Fruit fly (Drosophila melanogaster) whole organism, embryonic: ENCODE results near the gene CG5080.

Source experiments
- Asciz ChIP-seq: fragments of 200-800 bp; sonication (Bioruptor generic); optimal IDR thresholded peaks from 2 replicates; lab custom pipeline; 2017; ENCODE audit warnings: missing biosample characterization, mild to moderate bottlenecking, missing genetic modification characterization, missing genetic modification reagents
- Atf6 ChIP-seq: fragments of 200-800 bp; sonication (Bioruptor generic); IDR thresholded peaks from 2 replicates; pipeline ENCODE4 v1.3.6; 2022; ENCODE audit warnings: missing biosample characterization, missing genetic modification characterization
- B-H1 ChIP-seq: fragments of 200-800 bp; sonication (Bioruptor generic); IDR thresholded peaks from 3 replicates; pipeline ENCODE4 v1.3.6; 2022; ENCODE audit warnings: missing biosample characterization, missing genetic modification characterization
- CG11085 ChIP-seq: fragments of 200-800 bp; sonication (Bioruptor generic); IDR thresholded peaks from 2 replicates; pipeline ENCODE4 v1.3.6; 2022; ENCODE audit warnings: missing biosample characterization, missing genetic modification characterization
- CG11696 ChIP-seq: fragments of 200-800 bp; sonication (Bioruptor generic); IDR thresholded peaks from 2 replicates; pipeline ENCODE4 v1.3.6; 2022; ENCODE audit warnings: missing biosample characterization, missing genetic modification characterization
- CG11723 ChIP-seq: fragments of 200-800 bp; sonication (Bioruptor generic); optimal IDR thresholded peaks from 2 replicates; lab custom pipeline; 2017; ENCODE audit warnings: missing biosample characterization, mild to moderate bottlenecking, missing genetic modification characterization
- CG13287 ChIP-seq: fragments of 200-800 bp; sonication (Bioruptor generic); IDR thresholded peaks from 2 replicates; pipeline ENCODE4 v1.3.6; 2022; ENCODE audit warnings: missing biosample characterization, missing genetic modification characterization; ENCODE audit not compliant: partially characterized antibody
- CG15269 ChIP-seq: fragments of 200-800 bp; sonication (Bioruptor generic); optimal IDR thresholded peaks from 2 replicates; lab custom pipeline; 2018; ENCODE audit warnings: missing biosample characterization, mild to moderate bottlenecking, missing genetic modification characterization, moderate library complexity
- CG15601 ChIP-seq: fragments of 200-800 bp; sonication (Bioruptor generic); optimal IDR thresholded peaks from 3 replicates; lab custom pipeline; 2019; ENCODE audit warnings: missing biosample characterization, mild to moderate bottlenecking, missing genetic modification characterization, moderate library complexity
- CG17612 ChIP-seq: fragments of 200-800 bp; sonication (Bioruptor generic); IDR thresholded peaks from 2 replicates; pipeline ENCODE4 v1.3.6; 2022; ENCODE audit warnings: missing biosample characterization, missing genetic modification characterization
- CG17802 ChIP-seq: fragments of 200-800 bp; sonication (Bioruptor generic); optimal IDR thresholded peaks from 2 replicates; lab custom pipeline; 2018; ENCODE audit warnings: missing biosample characterization, mild to moderate bottlenecking, missing genetic modification characterization, moderate library complexity
- CG2120 ChIP-seq: fragments of 200-800 bp; sonication (Bioruptor generic); optimal IDR thresholded peaks from 3 replicates; lab custom pipeline; 2016; ENCODE audit warnings: missing biosample characterization, missing genetic modification characterization
- CG2889 ChIP-seq: fragments of 200-800 bp; sonication (Bioruptor generic); IDR thresholded peaks from 3 replicates; pipeline ENCODE4 v1.3.6; 2022; ENCODE audit warnings: missing biosample characterization, missing genetic modification characterization
- CG32532 ChIP-seq: fragments of 200-800 bp; sonication (Bioruptor generic); IDR thresholded peaks from 2 replicates; pipeline ENCODE4 v1.3.6; 2022; ENCODE audit warnings: missing biosample characterization, missing genetic modification characterization
- CG3407 ChIP-seq: fragments of 200-800 bp; sonication (Bioruptor generic); optimal IDR thresholded peaks from 2 replicates; lab custom pipeline; 2018; ENCODE audit warnings: missing biosample characterization, mild to moderate bottlenecking, missing genetic modification characterization
- CG34422 ChIP-seq: fragments of 200-800 bp; sonication (Bioruptor generic); IDR thresholded peaks from 3 replicates; pipeline ENCODE4 v1.3.6; 2022; ENCODE audit warnings: missing biosample characterization, missing genetic modification characterization
- CG4707 ChIP-seq: fragments of 200-800 bp; sonication (Bioruptor generic); optimal IDR thresholded peaks from 2 replicates; lab custom pipeline; 2018; ENCODE audit warnings: missing biosample characterization, mild to moderate bottlenecking, missing genetic modification characterization, moderate library complexity
- CG5953 ChIP-seq: fragments of 200-800 bp; sonication (Bioruptor generic); IDR thresholded peaks from 2 replicates; pipeline ENCODE4 v1.3.6; 2022; ENCODE audit warnings: missing biosample characterization, missing genetic modification characterization
- CG6813 ChIP-seq: fragments of 200-800 bp; sonication (Bioruptor generic); optimal IDR thresholded peaks from 2 replicates; lab custom pipeline; 2017; ENCODE audit warnings: missing biosample characterization, missing genetic modification characterization, mild to moderate bottlenecking, moderate library complexity, missing genetic modification reagents
- CG6854 ChIP-seq: fragments of 200-800 bp; sonication (Bioruptor generic); optimal IDR thresholded peaks from 3 replicates; lab custom pipeline; 2017; ENCODE audit warnings: missing biosample characterization, mild to moderate bottlenecking, missing genetic modification characterization
- CG8290 ChIP-seq, 3 experiments: fragments of 200-800 bp; sonication (Bioruptor generic); optimal IDR thresholded peaks; 2 replicates each; lab custom pipeline; 2016 to 2019; ENCODE audit warnings: missing biosample characterization in 3 of 3, missing genetic modification characterization in 3 of 3, mild to moderate bottlenecking in 2 of 3, moderate library complexity in 1 of 3
- CG8924 ChIP-seq: fragments of 200-800 bp; optimal IDR thresholded peaks from 3 replicates; lab custom pipeline; 2019; ENCODE audit warnings: missing biosample characterization, mild to moderate bottlenecking, missing genetic modification characterization, moderate library complexity
- CoRest ChIP-seq: fragments of 200-800 bp; sonication (Bioruptor generic); optimal IDR thresholded peaks from 3 replicates; lab custom pipeline; 2018; ENCODE audit warnings: missing biosample characterization, mild to moderate bottlenecking, missing genetic modification characterization, moderate library complexity
- E2f1 ChIP-seq: fragments of 200-800 bp; sonication (Bioruptor generic); IDR thresholded peaks from 2 replicates; pipeline ENCODE4 v1.3.6; 2022; ENCODE audit warnings: missing biosample characterization, missing genetic modification characterization
- Fer1 ChIP-seq: fragments of 200-800 bp; sonication (Bioruptor generic); optimal IDR thresholded peaks from 2 replicates; lab custom pipeline; 2017; ENCODE audit warnings: missing biosample characterization, mild to moderate bottlenecking, missing genetic modification characterization
- HLHmδ ChIP-seq: fragments of 200-800 bp; sonication (Bioruptor generic); optimal IDR thresholded peaks from 2 replicates; lab custom pipeline; 2018; ENCODE audit warnings: missing biosample characterization, mild to moderate bottlenecking, missing genetic modification characterization, moderate library complexity
- MESR4 ChIP-seq: fragments of 200-800 bp; sonication (Bioruptor generic); optimal IDR thresholded peaks from 2 replicates; lab custom pipeline; 2018; ENCODE audit warnings: missing biosample characterization, mild to moderate bottlenecking, missing genetic modification characterization, moderate library complexity
- Med ChIP-seq: fragments of 200-800 bp; sonication (Bioruptor generic); peaks from one replicate; lab custom pipeline; 2016; ENCODE audit warnings: missing biosample characterization, missing genetic modification characterization, mild to moderate bottlenecking, inconsistent platforms, moderate library complexity
- Pdp1 ChIP-seq, 2 experiments: fragments of 200-800 bp; sonication (Bioruptor generic); optimal IDR thresholded peaks; 3 replicates each; lab custom pipeline; 2016; ENCODE audit warnings: missing biosample characterization in 2 of 2, missing genetic modification characterization in 2 of 2, mild to moderate bottlenecking in 1 of 2, moderate library complexity in 1 of 2
- Spps ChIP-seq: fragments of 200-800 bp; sonication (Bioruptor generic); optimal IDR thresholded peaks from 2 replicates; lab custom pipeline; 2018; ENCODE audit warnings: missing biosample characterization, mild to moderate bottlenecking, missing genetic modification characterization
- Xbp1 ChIP-seq: fragments of 200-800 bp; sonication (Bioruptor generic); optimal IDR thresholded peaks from 3 replicates; lab custom pipeline; 2016; ENCODE audit warnings: missing biosample characterization, mild to moderate bottlenecking, missing genetic modification characterization
- Xrp1 ChIP-seq: fragments of 200-800 bp; sonication (Bioruptor generic); IDR thresholded peaks from 2 replicates; pipeline ENCODE4 v1.3.6; 2022; ENCODE audit warnings: missing biosample characterization, missing genetic modification characterization
- al ChIP-seq: fragments of 200-800 bp; sonication (Bioruptor generic); IDR thresholded peaks from 2 replicates; pipeline ENCODE4 v1.3.6; 2022; ENCODE audit warnings: missing biosample characterization, missing genetic modification characterization
- caup ChIP-seq: fragments of 200-800 bp; sonication (Bioruptor generic); optimal IDR thresholded peaks from 3 replicates; lab custom pipeline; 2017; ENCODE audit warnings: missing biosample characterization, mild to moderate bottlenecking, missing genetic modification characterization, moderate library complexity; ENCODE audit not compliant: severe bottlenecking
- crol ChIP-seq: fragments of 200-800 bp; sonication (Bioruptor generic); IDR thresholded peaks from 2 replicates; pipeline ENCODE4 v1.3.6; 2022; ENCODE audit warnings: missing biosample characterization, missing genetic modification characterization
- ewg ChIP-seq: fragments of 200-800 bp; sonication (Bioruptor generic); optimal IDR thresholded peaks from 3 replicates; lab custom pipeline; 2017; ENCODE audit warnings: mild to moderate bottlenecking, missing biosample characterization, missing genetic modification reagents, missing genetic modification characterization
- gcm ChIP-seq: fragments of 200-800 bp; sonication (Bioruptor generic); optimal IDR thresholded peaks from 2 replicates; lab custom pipeline; 2019; ENCODE audit warnings: missing biosample characterization, mild to moderate bottlenecking, missing genetic modification characterization, moderate library complexity
- her ChIP-seq: fragments of 200-800 bp; sonication (Bioruptor generic); optimal IDR thresholded peaks from 2 replicates; lab custom pipeline; 2016; ENCODE audit warnings: missing biosample characterization, missing genetic modification characterization
- jing ChIP-seq: fragments of 200-800 bp; sonication (Bioruptor generic); optimal IDR thresholded peaks from 2 replicates; lab custom pipeline; 2018; ENCODE audit warnings: missing biosample characterization, mild to moderate bottlenecking, missing genetic modification characterization
- pfk ChIP-seq: fragments of 200-800 bp; sonication (Bioruptor generic); optimal IDR thresholded peaks from 2 replicates; lab custom pipeline; 2018; ENCODE audit warnings: missing biosample characterization, mild to moderate bottlenecking, missing genetic modification characterization, moderate library complexity
- phol ChIP-seq: fragments of 200-800 bp; sonication (Bioruptor generic); optimal IDR thresholded peaks from 3 replicates; lab custom pipeline; 2018; ENCODE audit warnings: missing biosample characterization, mild to moderate bottlenecking, missing genetic modification characterization, moderate library complexity
- sens ChIP-seq: fragments of 200-800 bp; sonication (Bioruptor generic); peaks from one replicate; lab custom pipeline; 2016; ENCODE audit warnings: missing biosample characterization, missing genetic modification characterization
- sens-2 ChIP-seq: fragments of 200-800 bp; sonication (Bioruptor generic); IDR thresholded peaks from 2 replicates; pipeline ENCODE4 v1.3.6; 2022; ENCODE audit warnings: missing biosample characterization, missing genetic modification characterization
- tio ChIP-seq: fragments of 200-800 bp; sonication (Bioruptor generic); optimal IDR thresholded peaks from 2 replicates; lab custom pipeline; 2017; ENCODE audit warnings: missing biosample characterization, missing genetic modification characterization, inconsistent platforms
- trem ChIP-seq: fragments of 200-800 bp; optimal IDR thresholded peaks from 3 replicates; lab custom pipeline; 2019; ENCODE audit warnings: missing biosample characterization, mild to moderate bottlenecking, missing genetic modification characterization, moderate library complexity
- wek ChIP-seq: fragments of 200-800 bp; sonication (Bioruptor generic); optimal IDR thresholded peaks from 3 replicates; lab custom pipeline; 2018; ENCODE audit warnings: missing biosample characterization, mild to moderate bottlenecking, missing genetic modification characterization, moderate library complexity

The CG5080 gene

DNA sequence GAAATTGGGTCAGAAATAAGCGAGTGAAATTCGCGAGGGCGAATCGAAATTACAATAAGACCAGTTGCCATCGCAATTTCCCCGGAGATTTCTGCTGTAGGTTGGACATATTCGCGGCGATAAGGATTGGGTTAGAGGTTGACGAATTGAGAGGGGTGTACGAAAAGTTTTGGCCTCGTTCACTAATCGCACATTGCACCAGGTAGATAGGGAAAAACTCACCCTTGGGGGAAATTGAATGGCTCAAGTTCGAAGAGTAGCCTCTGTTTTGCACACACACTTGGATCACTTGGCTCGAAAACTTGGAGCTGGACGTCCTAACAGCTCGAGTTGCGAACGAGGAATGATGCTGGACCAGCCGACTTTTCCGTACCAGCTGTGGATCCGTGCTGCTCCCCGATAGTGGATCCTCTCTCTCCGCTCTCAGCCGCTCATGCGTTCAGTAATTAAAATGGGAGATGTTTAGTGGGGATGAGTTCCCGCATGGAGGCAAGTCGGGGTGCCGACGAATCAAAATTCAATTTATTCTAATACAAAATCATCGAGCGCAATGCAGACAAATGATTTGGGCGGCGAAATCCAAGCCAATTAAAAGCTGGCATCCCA lies at the start of gene CG5080:
TSS of gene CG5080 (minus strand) at position 349 of the 606 bp plus-strand sequence.
- TF ChIP-seq CG11723 (GFP tag; lab: Kevin White, UChicago) (no peak), Pdp1 (GFP tag; optimal IDR thresholded peaks at IDR 0.05; lab: Kevin White, UChicago) (no peak), CG17802 (tag; lab: Kevin White, UChicago) (no peak), pfk (no peak), gcm (GFP tag; lab: Kevin White, UChicago) (peak; percentile 10), Asciz (no peak), HLHmδ (GFP tag; lab: Kevin White, UChicago) (no peak), crol (no peak)
- TF ChIP-seq, all 482 proteins: peak for 1

DNA sequence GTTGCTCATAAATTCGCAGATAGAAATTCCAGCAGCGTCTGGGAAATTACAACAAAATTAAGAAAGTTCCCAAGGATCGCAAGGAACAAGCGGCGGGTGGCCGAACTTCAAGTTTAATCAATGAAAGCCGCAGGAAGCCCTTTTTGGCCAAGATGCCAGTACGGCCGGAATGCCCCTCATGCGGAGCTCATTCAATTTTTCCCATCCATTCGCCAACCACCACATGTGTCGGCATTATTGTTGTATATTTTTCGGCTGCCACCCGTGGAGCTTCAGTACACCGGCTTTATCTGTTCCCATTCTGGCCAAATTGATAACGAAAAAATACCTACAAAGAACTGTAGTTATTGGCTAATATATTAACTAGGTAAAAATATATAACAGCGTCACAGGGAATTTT lies 47.8 kb upstream of the CG5080 start:
- no peak for TF ChIP-seq CG8290 (GFP tag; optimal IDR thresholded peaks at IDR 0.05; lab: Kevin White, UChicago)
- peak in 1 of 2 experiments; percentile 11 for TF ChIP-seq CG8290 (tag; optimal IDR thresholded peaks at IDR 0.05; lab: Kevin White, UChicago)
- peak; percentile 0 for TF ChIP-seq CG15269
- no peak for TF ChIP-seq CG6813 (GFP tag; lab: Kevin White, UChicago)
- peak; percentile 30 for TF ChIP-seq CG15601 (tag; lab: Kevin White, UChicago)
- TF ChIP-seq Xrp1 (GFP tag; lab: Robert Waterston, UW) = no peak
- peak; percentile 23 for TF ChIP-seq Med (GFP tag; lab: Kevin White, UChicago)
- TF ChIP-seq wek (GFP tag; lab: Kevin White, UChicago) = peak; percentile 76
- peak; percentile 48 for TF ChIP-seq CG13287 (GFP tag; lab: Robert Waterston, UW)
- TF ChIP-seq sens = peak; percentile 16
- TF ChIP-seq CG2120 (GFP tag; lab: Kevin White, UChicago) = peak; percentile 29
- peak; percentile 56; the same call in 1 of the 2 replicates for TF ChIP-seq CG17612
- no peak for TF ChIP-seq jing (GFP tag; lab: Kevin White, UChicago)

DNA sequence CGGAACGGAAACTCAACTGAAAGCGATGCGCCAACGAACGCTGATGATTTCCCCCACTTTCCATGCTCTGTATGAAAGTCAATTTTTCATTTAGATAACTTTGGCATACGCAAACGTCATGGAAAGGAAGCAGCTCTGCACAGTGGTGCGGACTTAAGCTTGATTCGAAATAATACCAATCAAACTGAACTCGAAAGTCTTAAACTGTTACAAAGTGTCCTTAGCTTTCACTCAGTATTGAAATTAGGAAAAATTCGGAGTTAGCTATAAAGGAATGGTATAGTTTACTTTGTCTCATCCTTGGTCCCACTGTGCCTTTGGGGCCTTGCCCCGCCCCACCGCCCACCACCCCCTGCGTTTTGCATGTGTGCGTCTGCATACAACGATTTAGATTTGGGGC lies 43.7 kb upstream of the CG5080 start:
- TF ChIP-seq al (GFP tag; lab: Robert Waterston, UW) (no peak), sens-2 (GFP tag; lab: Robert Waterston, UW) (no peak), CG3407 (peak; percentile 18), CG2889 (GFP tag; lab: Robert Waterston, UW) (peak; percentile 57; the same call in 1 of the 3 replicates), CG11696 (GFP tag; lab: Robert Waterston, UW) (peak; percentile 58; the same call in 1 of the 2 replicates), MESR4 (no peak), trem (tag; lab: Kevin White, UChicago) (no peak), B-H1 (GFP tag; lab: Robert Waterston, UW) (peak; percentile 42), Fer1 (GFP tag; lab: Kevin White, UChicago) (peak; percentile 57), CG11085 (GFP tag; lab: Robert Waterston, UW) (0 out of 2 replicates have a peak, but pooled peaks have one; percentile 21), CG4707 (no peak), CG34422 (GFP tag; lab: Robert Waterston, UW) (peak; percentile 13; the same call in 1 of the 3 replicates), her (peak; percentile 32), E2f1 (GFP tag; lab: Robert Waterston, UW) (peak; percentile 56), CG15601 (tag; lab: Kevin White, UChicago) (peak; percentile 2), Spps (no peak), CoRest (tag; lab: Kevin White, UChicago) (peak; percentile 36), tio (GFP tag; lab: Kevin White, UChicago) (peak; percentile 39), Atf6 (peak; percentile 77), Xbp1 (GFP tag; lab: Kevin White, UChicago) (peak; percentile 67), phol (tag; lab: Kevin White, UChicago) (peak; percentile 12), Xrp1 (GFP tag; lab: Robert Waterston, UW) (peak; percentile 69), ewg (peak; percentile 31), CG32532 (GFP tag; lab: Robert Waterston, UW) (peak; percentile 74), CG6854 (peak; percentile 32), CG5953 (GFP tag; lab: Robert Waterston, UW) (peak; percentile 49; the same call in 1 of the 2 replicates), CG8924 (tag; lab: Kevin White, UChicago) (peak; percentile 47), caup (GFP tag; lab: Kevin White, UChicago) (peak; percentile 51)
